Worm (Caenorhabditis elegans): ENCODE measurements around the gene dnj-18.

The dnj-18 gene

DNA sequence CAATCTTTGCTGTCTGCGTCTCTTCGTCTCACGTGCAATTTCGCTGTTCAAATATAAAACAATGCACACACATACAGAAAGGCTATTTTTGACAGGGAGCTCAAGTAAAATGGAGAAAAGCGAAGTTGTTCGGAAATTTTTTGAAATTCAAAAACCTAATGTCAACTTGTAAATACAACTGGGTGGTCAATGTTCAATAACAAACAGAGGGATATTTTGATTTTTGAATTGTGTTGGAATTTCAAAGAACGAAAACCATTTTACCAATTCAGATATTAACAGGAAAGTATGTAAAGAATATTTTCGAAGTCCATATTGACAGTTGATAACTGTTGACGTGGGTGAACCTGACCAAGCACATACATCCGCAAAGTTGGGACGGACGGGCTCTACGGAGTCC is 9.6 kb upstream of the dnj-18 start, which contains the start of gene tag-243:
tag-243 (minus strand) TSS at position 101 of the 400 bp plus-strand sequence.
- TF ChIP-seq nhr-71 (tag; optimal IDR thresholded peaks at IDR 0.05) (peak; percentile 5), rnt-1 (tag; optimal IDR thresholded peaks at IDR 0.05) (peak; percentile 7), fkh-4 (tag; optimal IDR thresholded peaks at IDR 0.05; ENCODE audit: borderline replicate concordance) (no peak)

DNA sequence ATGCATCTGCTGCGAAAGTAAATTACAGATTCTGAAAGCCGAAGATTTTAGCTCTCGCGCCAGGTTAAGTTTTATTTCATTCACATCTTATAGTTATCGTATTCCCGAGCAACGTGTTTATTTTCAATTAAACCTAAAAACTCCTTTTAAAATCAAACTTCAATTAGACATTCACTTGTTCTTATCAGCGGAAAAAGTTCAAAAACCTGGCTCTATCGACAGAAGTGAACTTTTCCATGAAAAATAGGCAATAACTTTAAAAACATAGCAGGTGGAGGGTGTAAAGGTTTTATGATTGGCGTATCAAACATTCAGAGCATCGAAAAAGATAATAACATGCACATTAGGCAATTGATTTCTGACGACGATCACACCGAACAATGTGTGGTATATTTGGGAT is 9.0 kb upstream of the dnj-18 start, which contains the start of gene ppat-1:
ppat-1 (plus strand) TSS at position 316 of the 400 bp plus-strand sequence.
- TF ChIP-seq vab-15 (tag; optimal IDR thresholded peaks at IDR 0.05) (no peak), ceh-8 (GFP tag; optimal IDR thresholded peaks at IDR 0.05) (peak; percentile 2)

DNA sequence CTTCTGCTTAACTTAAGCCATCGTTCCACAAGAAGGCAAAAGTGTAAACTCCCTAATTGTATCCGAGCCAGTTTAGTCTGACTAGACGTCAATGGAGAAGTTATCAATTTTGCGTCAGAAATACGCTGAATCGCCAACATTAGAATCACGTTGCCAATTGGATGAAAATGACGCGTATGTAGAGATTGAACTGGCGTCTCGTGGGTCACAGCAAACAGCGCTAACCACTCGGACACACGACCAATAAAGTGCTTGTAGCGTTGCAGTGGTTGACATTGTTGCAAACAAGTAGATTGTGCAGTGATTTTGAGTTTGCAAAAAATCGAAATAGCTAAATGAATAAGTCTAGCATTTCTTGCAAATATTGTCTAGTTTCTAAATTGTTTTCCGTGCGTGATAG is 8.3 kb upstream of the dnj-18 start:
- TF ChIP-seq egl-27 (tag; optimal IDR thresholded peaks at IDR 0.05) (no peak), blmp-1 (tag; optimal IDR thresholded peaks at IDR 0.05) (peak; percentile 14), C16A3.4 (tag; optimal IDR thresholded peaks at IDR 0.05) (peak; percentile 82), dpl-1 (GFP tag; optimal IDR thresholded peaks at IDR 0.05) (peak; percentile 40 to 62 (median 58)), unc-62 (GFP tag; optimal IDR thresholded peaks at IDR 0.05) (no peak), irx-1 (tag; optimal IDR thresholded peaks at IDR 0.05) (peak; percentile 56), dsc-1 (tag; optimal IDR thresholded peaks at IDR 0.05) (peak; percentile 73), elt-2 (tag; optimal IDR thresholded peaks at IDR 0.05) (peak; percentile 71), nhr-237 (tag; optimal IDR thresholded peaks at IDR 0.05) (no peak), ceh-88 (GFP tag; IDR thresholded peaks at IDR 0.05) (no peak), unc-30 (tag; optimal IDR thresholded peaks at IDR 0.05) (no peak), ama-1 (optimal IDR thresholded peaks at IDR 0.05) (peak; percentile 66), elt-3 (tag; optimal IDR thresholded peaks at IDR 0.05) (peak in 3 of 6 experiments; percentile 9 to 71 (median 21)), ceh-90 (tag; optimal IDR thresholded peaks at IDR 0.05) (peak; percentile 3), unc-98 (GFP tag; IDR thresholded peaks at IDR 0.05) (no peak), swsn-7 (tag; optimal IDR thresholded peaks at IDR 0.05) (peak; percentile 70), lir-3 (tag; optimal IDR thresholded peaks at IDR 0.05; ENCODE audit: poor library complexity) (no peak), ets-5 (GFP tag; IDR thresholded peaks at IDR 0.05) (no peak), nhr-85 (tag) (peak; percentile 68), hpl-2 (GFP tag; optimal IDR thresholded peaks at IDR 0.05) (peak; percentile 25), lin-15B (tag; optimal IDR thresholded peaks at IDR 0.05) (no peak), nhr-71 (tag; optimal IDR thresholded peaks at IDR 0.05) (peak; percentile 82), nhr-11 (tag; optimal IDR thresholded peaks at IDR 0.05) (no peak), efl-3 (GFP tag; optimal IDR thresholded peaks at IDR 0.05) (no peak), vab-15 (tag; optimal IDR thresholded peaks at IDR 0.05) (no peak), sptf-1 (tag; optimal IDR thresholded peaks at IDR 0.05) (no peak), unc-130 (tag; optimal IDR thresholded peaks at IDR 0.05) (peak; percentile 76), hlh-4 (tag; optimal IDR thresholded peaks at IDR 0.05) (no peak), sup-37 (GFP tag; optimal IDR thresholded peaks at IDR 0.05) (peak; percentile 49), mab-9 (GFP tag; IDR thresholded peaks at IDR 0.05) (no peak), efl-1 (optimal IDR thresholded peaks at IDR 0.05) (peak; percentile 50 to 72), efl-1 (GFP tag; optimal IDR thresholded peaks at IDR 0.05 in 1 of 2) (peak; percentile 32 to 97), hlh-17 (GFP tag; optimal IDR thresholded peaks at IDR 0.05; ENCODE audit: borderline replicate concordance) (no peak), pag-3 (tag; optimal IDR thresholded peaks at IDR 0.05; ENCODE audit: borderline replicate concordance, insufficient read depth) (no peak), alr-1 (tag; optimal IDR thresholded peaks at IDR 0.05; ENCODE audit: borderline replicate concordance) (no peak), aha-1 (tag; optimal IDR thresholded peaks at IDR 0.05) (no peak), nhr-19 (GFP tag; conservative IDR thresholded peaks at IDR 0.05) (peak; percentile 77), ceh-8 (GFP tag; optimal IDR thresholded peaks at IDR 0.05) (no peak), nhr-76 (tag; optimal IDR thresholded peaks at IDR 0.05) (no peak), tbx-2 (tag; optimal IDR thresholded peaks at IDR 0.05) (peak; percentile 53), pqm-1 (tag; optimal IDR thresholded peaks at IDR 0.05) (no peak), lin-39 (tag; optimal IDR thresholded peaks at IDR 0.05) (no peak), ceh-63 (GFP tag; optimal IDR thresholded peaks at IDR 0.05) (no peak), grh-1 (GFP tag; IDR thresholded peaks at IDR 0.05) (0 out of 2 replicates have a peak, but pooled peaks have one; percentile 38), pax-3 (tag; optimal IDR thresholded peaks at IDR 0.05) (peak; percentile 42), F16B12.6 (tag; optimal IDR thresholded peaks at IDR 0.05) (no peak), rnt-1 (tag; optimal IDR thresholded peaks at IDR 0.05) (peak; percentile 83)
